Worm (Caenorhabditis elegans): Measurements from ENCODE around the gene F39G3.4.

- TF ChIP-seq nhr-27 (tag; optimal IDR thresholded peaks at IDR 0.05) (no peak), madf-6 (GFP tag; IDR thresholded peaks at IDR 0.05) (no peak)
Measured at ce11 chrV:4698675-4699074, 25.9 kb upstream of the F39G3.4 start.

Data from whole organism, young adult.